Worm (Caenorhabditis elegans) whole organism, mixed stage, embryonic: Measurements from ENCODE around the gene H14E04.3.

Experiments
- blmp-1 ChIP-seq: fragments of 150-350 bp; optimal IDR thresholded peaks from 2 replicates; lab custom pipeline; 2014; ENCODE audit warnings: missing biosample characterization, missing genetic modification characterization
- flh-1 ChIP-seq: fragments of 200-800 bp; sonication (Bioruptor generic); optimal IDR thresholded peaks from 2 replicates; lab custom pipeline; 2018; ENCODE audit warnings: mild to moderate bottlenecking, missing genetic modification characterization, moderate library complexity, missing compliant biosample characterization
- ham-2 ChIP-seq: fragments of 200-800 bp; sonication (Bioruptor generic); optimal IDR thresholded peaks from 2 replicates; lab custom pipeline; 2018; ENCODE audit warnings: mild to moderate bottlenecking, missing genetic modification characterization, missing compliant biosample characterization
- lin-13 ChIP-seq: fragments of 150-350 bp; optimal IDR thresholded peaks from 2 replicates; lab custom pipeline; 2014; ENCODE audit warnings: missing biosample characterization, missing genetic modification characterization
- lsy-2 ChIP-seq: fragments of 150-350 bp; optimal IDR thresholded peaks from 2 replicates; lab custom pipeline; 2014; ENCODE audit warnings: missing biosample characterization, missing genetic modification characterization
- nhr-237 ChIP-seq: fragments of 150-350 bp; optimal IDR thresholded peaks from 2 replicates; lab custom pipeline; 2014; ENCODE audit warnings: missing biosample characterization, missing genetic modification characterization
- snpc-4 ChIP-seq: fragments of 150-350 bp; optimal IDR thresholded peaks from 2 replicates; lab custom pipeline; 2014; ENCODE audit warnings: missing biosample characterization, missing genetic modification characterization
- sptf-1 ChIP-seq: sonication (generic microtip); optimal IDR thresholded peaks from 2 replicates; lab custom pipeline; 2017; ENCODE audit warnings: mild to moderate bottlenecking, missing genetic modification characterization, moderate library complexity, missing compliant biosample characterization
- ztf-11 ChIP-seq: fragments of 150-350 bp; optimal IDR thresholded peaks from 2 replicates; lab custom pipeline; 2014; ENCODE audit warnings: missing biosample characterization, missing genetic modification characterization

- no peak for TF ChIP-seq ham-2 (GFP tag; lab: Kevin White, UChicago)
- TF ChIP-seq blmp-1 (tag; lab: Kevin White, UChicago) = no peak
- TF ChIP-seq ztf-11 = no peak
- no peak for TF ChIP-seq snpc-4 (tag; lab: Kevin White, UChicago)
- no peak for TF ChIP-seq lsy-2
- TF ChIP-seq nhr-237 (tag; lab: Kevin White, UChicago) = no peak
- TF ChIP-seq flh-1 = no peak
- no peak for TF ChIP-seq lin-13 (tag; lab: Kevin White, UChicago)
- no peak for TF ChIP-seq sptf-1 (tag; lab: Kevin White, UChicago)
Observed at ce11 chrIII:2384364-2384763, 2.0 kb downstream of the H14E04.3 start.
